Worm (Caenorhabditis elegans) whole organism, early embryonic: Measurements from ENCODE around the gene oig-8.

Experiments
- ama-1 ChIP-seq: fragments of 150-350 bp; optimal IDR thresholded peaks from 2 replicates; lab custom pipeline; 2014
- hmbx-1 ChIP-seq: sonication (generic microtip); optimal IDR thresholded peaks from 2 replicates; lab custom pipeline; 2016; ENCODE audit warnings: mild to moderate bottlenecking, missing genetic modification characterization, missing compliant biosample characterization

DNA sequence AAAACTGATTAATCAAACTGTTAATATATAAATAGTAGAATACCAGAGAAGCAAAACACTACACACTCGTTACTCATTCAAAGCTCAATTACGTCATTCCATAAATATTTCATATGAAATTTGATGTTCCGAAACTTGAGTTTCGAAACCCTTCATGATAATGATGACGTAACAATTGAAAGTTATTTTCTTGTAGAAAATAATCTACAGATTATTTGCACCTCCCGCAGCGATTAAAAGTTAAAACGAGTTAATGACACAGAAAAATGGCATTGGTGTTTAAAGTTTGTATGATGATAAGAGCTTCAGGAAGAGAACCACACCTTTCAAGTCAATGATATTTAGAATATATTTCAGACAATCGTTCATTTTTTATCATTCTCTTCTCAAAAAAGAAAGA, 25.0 kb upstream of the oig-8 start, which contains the start of gene H43E16.1:
- no peak for TF ChIP-seq ama-1 (lab: Kevin White, UChicago)
- TF ChIP-seq hmbx-1 (tag; lab: Kevin White, UChicago) = no peak
